1 fruit fly cellular context compared by ENCODE assay signal in genomic region chr2L:5460907-5461723, dm6.
A peak's percentile ranks its signal among the peaks of the same experiment; 100 is the strongest.
TF ChIP-seq lines count a peak whose summit lies in the region.

Gene mid (plus strand): TSS chr2L:5461639.

TF ChIP-seq in whole organism, embryonic, 481 proteins besides CTCF, POLR2A, EP300 and RAD21 (continued from another document):
- no peak for TF ChIP-seq unpg (GFP tag; optimal IDR thresholded peaks at IDR 0.05; lab: Kevin White, UChicago)
- no peak for TF ChIP-seq Awh (GFP tag; IDR thresholded peaks at IDR 0.05; lab: Robert Waterston, UW)
- TF ChIP-seq ash1 (GFP tag; optimal IDR thresholded peaks at IDR 0.05; lab: Kevin White, UChicago): no peak
- TF ChIP-seq hkb (optimal IDR thresholded peaks at IDR 0.05; lab: Kevin White, UChicago): peak; percentile 85
- TF ChIP-seq hkb (GFP tag; IDR thresholded peaks at IDR 0.05; lab: Robert Waterston, UW): peak; percentile 18; the same call in 1 of the 2 replicates
- peak; percentile 50; the same call in 1 of the 2 replicates for TF ChIP-seq Scr (GFP tag; IDR thresholded peaks at IDR 0.05; lab: Robert Waterston, UW; ENCODE audit: partially characterized antibody)
- TF ChIP-seq p53 (GFP tag; optimal IDR thresholded peaks at IDR 0.05; lab: Kevin White, UChicago): no peak
- TF ChIP-seq CG13123 (GFP tag; optimal IDR thresholded peaks at IDR 0.05; lab: Kevin White, UChicago): no peak
- TF ChIP-seq CG2120 (GFP tag; optimal IDR thresholded peaks at IDR 0.05; lab: Kevin White, UChicago): no peak
- no peak for TF ChIP-seq CG2202 (tag; optimal IDR thresholded peaks at IDR 0.05; lab: Kevin White, UChicago)
- TF ChIP-seq chif (GFP tag; optimal IDR thresholded peaks at IDR 0.05; lab: Kevin White, UChicago): peak in 1 of 2 experiments; percentile 25
- TF ChIP-seq CG11504 (tag; optimal IDR thresholded peaks at IDR 0.05; lab: Kevin White, UChicago): peak; percentile 55
- TF ChIP-seq CG6254 (GFP tag; optimal IDR thresholded peaks at IDR 0.05; lab: Kevin White, UChicago): no peak
- TF ChIP-seq Taf1 (GFP tag; IDR thresholded peaks at IDR 0.05; lab: Robert Waterston, UW): no peak
- TF ChIP-seq Bgb (GFP tag; IDR thresholded peaks at IDR 0.05; lab: Robert Waterston, UW; ENCODE audit: partially characterized antibody): peak; percentile 58; the same call in 1 of the 2 replicates
- no peak for TF ChIP-seq ara (GFP tag; IDR thresholded peaks at IDR 0.05; lab: Robert Waterston, UW)
- no peak for TF ChIP-seq YL-1 (GFP tag; optimal IDR thresholded peaks at IDR 0.05; lab: Kevin White, UChicago)
- no peak for TF ChIP-seq CG3163 (GFP tag; optimal IDR thresholded peaks at IDR 0.05; lab: Kevin White, UChicago)
- no peak for TF ChIP-seq Vsx1 (GFP tag; optimal IDR thresholded peaks at IDR 0.05; lab: Kevin White, UChicago)
- peak; percentile 39 for TF ChIP-seq CG17829 (tag; optimal IDR thresholded peaks at IDR 0.05; lab: Kevin White, UChicago)
- no peak for TF ChIP-seq luna (GFP tag; optimal IDR thresholded peaks at IDR 0.05; lab: Kevin White, UChicago)
- TF ChIP-seq seq (GFP tag; IDR thresholded peaks at IDR 0.05; lab: Robert Waterston, UW): peak; percentile 79
- TF ChIP-seq Trl (optimal IDR thresholded peaks at IDR 0.05; lab: Kevin White, UChicago): peak; percentile 59 to 62
- TF ChIP-seq Trl (GFP tag; optimal IDR thresholded peaks at IDR 0.05; lab: Kevin White, UChicago): peak; percentile 23
- TF ChIP-seq nau (GFP tag; optimal IDR thresholded peaks at IDR 0.05; lab: Kevin White, UChicago): no peak
- TF ChIP-seq MBD-R2 (GFP tag; IDR thresholded peaks at IDR 0.05; lab: Robert Waterston, UW): no peak
- TF ChIP-seq toy (GFP tag; IDR thresholded peaks at IDR 0.05; lab: Robert Waterston, UW): no peak
- no peak for TF ChIP-seq Asciz (GFP tag; optimal IDR thresholded peaks at IDR 0.05; lab: Kevin White, UChicago)
- no peak for TF ChIP-seq CG2678 (tag; optimal IDR thresholded peaks at IDR 0.05; lab: Kevin White, UChicago)
- peak; percentile 41; the same call in 1 of the 3 replicates for TF ChIP-seq CG16813 (GFP tag; IDR thresholded peaks at IDR 0.05; lab: Robert Waterston, UW; ENCODE audit: partially characterized antibody)
- TF ChIP-seq Myb (GFP tag; optimal IDR thresholded peaks at IDR 0.05; lab: Kevin White, UChicago): no peak
- no peak for TF ChIP-seq Dad (GFP tag; optimal IDR thresholded peaks at IDR 0.05; lab: Kevin White, UChicago)
- no peak for TF ChIP-seq sens-2 (GFP tag; IDR thresholded peaks at IDR 0.05; lab: Robert Waterston, UW)
- no peak for TF ChIP-seq prd (optimal IDR thresholded peaks at IDR 0.05; lab: Kevin White, UChicago)
- TF ChIP-seq prd (GFP tag; IDR thresholded peaks at IDR 0.05; lab: Robert Waterston, UW): 0 out of 3 replicates have a peak, but pooled peaks have one; percentile 25
- no peak for TF ChIP-seq CG3847 (GFP tag; IDR thresholded peaks at IDR 0.05; lab: Robert Waterston, UW)
- TF ChIP-seq fd64A (GFP tag; optimal IDR thresholded peaks at IDR 0.05; lab: Kevin White, UChicago): no peak
- no peak for TF ChIP-seq fd3F (GFP tag; optimal IDR thresholded peaks at IDR 0.05; lab: Kevin White, UChicago)
- TF ChIP-seq CG9817 (tag; optimal IDR thresholded peaks at IDR 0.05; lab: Kevin White, UChicago): no peak
- no peak for TF ChIP-seq GATAe (GFP tag; conservative IDR thresholded peaks at IDR 0.05; lab: Robert Waterston, UW)
- no peak for TF ChIP-seq CG18476 (GFP tag; optimal IDR thresholded peaks at IDR 0.05; lab: Kevin White, UChicago)
- TF ChIP-seq CG11695 (GFP tag; IDR thresholded peaks at IDR 0.05; lab: Robert Waterston, UW): no peak
- TF ChIP-seq chm (GFP tag; IDR thresholded peaks at IDR 0.05; lab: Robert Waterston, UW): peak; percentile 16; the same call in 1 of the 2 replicates
- peak; percentile 74 for TF ChIP-seq klu (GFP tag; IDR thresholded peaks at IDR 0.05; lab: Robert Waterston, UW)
- TF ChIP-seq crc (GFP tag; optimal IDR thresholded peaks at IDR 0.05; lab: Kevin White, UChicago): no peak
- no peak for TF ChIP-seq CG12219 (GFP tag; optimal IDR thresholded peaks at IDR 0.05; lab: Kevin White, UChicago)
- no peak for TF ChIP-seq sob (GFP tag; IDR thresholded peaks at IDR 0.05; lab: Robert Waterston, UW)
- TF ChIP-seq CG7839 (tag; optimal IDR thresholded peaks at IDR 0.05; lab: Kevin White, UChicago): no peak
- TF ChIP-seq CG11456 (GFP tag; IDR thresholded peaks at IDR 0.05; lab: Robert Waterston, UW): no peak
- TF ChIP-seq PHDP (tag; optimal IDR thresholded peaks at IDR 0.05; lab: Kevin White, UChicago): no peak
- no peak for TF ChIP-seq MTF-1 (GFP tag; optimal IDR thresholded peaks at IDR 0.05; lab: Kevin White, UChicago; ENCODE audit: borderline replicate concordance)
TF ChIP-seq in whole organism, embryonic: peak in this region for 81.
